Worm (Caenorhabditis elegans) whole organism, L1 larva: Measurements from ENCODE around the gene K12B6.4.
A peak's percentile ranks its signal among the peaks of the same experiment; 100 is the strongest.

Experiments used
- C34B4.2 ChIP-seq: sonication (generic microtip); optimal IDR thresholded peaks from 2 replicates; lab custom pipeline; 2017; ENCODE audit warnings: mild to moderate bottlenecking, missing genetic modification characterization, missing compliant biosample characterization
- F16B12.6 ChIP-seq: fragments of 150-350 bp; optimal IDR thresholded peaks from 2 replicates; lab custom pipeline; 2014; ENCODE audit warnings: missing biosample characterization, missing genetic modification characterization
- Y116A8C.19 ChIP-seq: sonication (generic microtip); optimal IDR thresholded peaks from 2 replicates; lab custom pipeline; 2016; ENCODE audit warnings: missing compliant biosample characterization, missing genetic modification characterization, borderline replicate concordance
- ama-1 ChIP-seq: fragments of 150-350 bp; optimal IDR thresholded peaks from 2 replicates; lab custom pipeline; 2014
- blmp-1 ChIP-seq: fragments of 150-350 bp; optimal IDR thresholded peaks from 2 replicates; lab custom pipeline; 2014; ENCODE audit warnings: missing biosample characterization, missing genetic modification characterization
- ceh-63 ChIP-seq: fragments of 200-800 bp; sonication (Bioruptor generic); optimal IDR thresholded peaks from 2 replicates; lab custom pipeline; 2018; ENCODE audit warnings: mild to moderate bottlenecking, missing genetic modification characterization, missing compliant biosample characterization
- ceh-8 ChIP-seq: fragments of 200-800 bp; sonication (Bioruptor generic); optimal IDR thresholded peaks from 2 replicates; lab custom pipeline; 2018; ENCODE audit warnings: mild to moderate bottlenecking, missing genetic modification characterization, moderate library complexity, missing compliant biosample characterization
- ceh-88 ChIP-seq: fragments of 200-800 bp; sonication (Bioruptor generic); IDR thresholded peaks from 2 replicates; pipeline ENCODE4 v1.3.6; 2022; ENCODE audit warnings: missing genetic modification characterization, missing compliant biosample characterization
- dsc-1 ChIP-seq: sonication (generic microtip); optimal IDR thresholded peaks from 2 replicates; lab custom pipeline; 2016; ENCODE audit warnings: mild to moderate bottlenecking, missing genetic modification characterization, missing compliant biosample characterization
- efl-1 ChIP-seq, 4 experiments: fragments of 150-350 bp; optimal IDR thresholded peaks in 3 of 4; peaks in 1 of 4; 1 replicate in 1 of 4; 2 replicates in 3 of 4; lab custom pipeline; 2014; ENCODE audit warnings: missing biosample characterization in 2 of 4, missing genetic modification characterization in 2 of 4, missing genetic modification reagents in 2 of 4
- efl-3 ChIP-seq: fragments of 200-800 bp; sonication (Bioruptor generic); optimal IDR thresholded peaks from 2 replicates; lab custom pipeline; 2018; ENCODE audit warnings: mild to moderate bottlenecking, missing genetic modification characterization, missing compliant biosample characterization
- elt-2 ChIP-seq: sonication (generic microtip); optimal IDR thresholded peaks from 2 replicates; lab custom pipeline; 2016; ENCODE audit warnings: missing genetic modification characterization, mild to moderate bottlenecking, inconsistent platforms, missing compliant biosample characterization, missing genetic modification reagents
- elt-3 ChIP-seq, 6 experiments: fragments of 150-350 bp in 1 of 6; sonication (generic microtip); optimal IDR thresholded peaks; 2 replicates each; lab custom pipeline; 2017 to 2018; ENCODE audit warnings: missing biosample characterization in 6 of 6, missing genetic modification characterization in 6 of 6, inconsistent platforms in 1 of 6
- fkh-8 ChIP-seq: sonication (generic microtip); optimal IDR thresholded peaks from 2 replicates; lab custom pipeline; 2016; ENCODE audit warnings: mild to moderate bottlenecking, missing genetic modification characterization, missing compliant biosample characterization
- hlh-4 ChIP-seq: sonication (generic microtip); optimal IDR thresholded peaks from 2 replicates; lab custom pipeline; 2016; ENCODE audit warnings: mild to moderate bottlenecking, missing genetic modification characterization, missing compliant biosample characterization
- irx-1 ChIP-seq: sonication (generic microtip); optimal IDR thresholded peaks from 2 replicates; lab custom pipeline; 2016; ENCODE audit warnings: missing genetic modification characterization, missing compliant biosample characterization
- lin-14 ChIP-seq: fragments of 200-800 bp; sonication (Bioruptor generic); optimal IDR thresholded peaks from 2 replicates; lab custom pipeline; 2018; ENCODE audit warnings: mild to moderate bottlenecking, missing genetic modification characterization, moderate library complexity, missing compliant biosample characterization
- lin-39 ChIP-seq: fragments of 150-350 bp; optimal IDR thresholded peaks from 2 replicates; lab custom pipeline; 2014; ENCODE audit warnings: missing biosample characterization, missing genetic modification reagents, missing genetic modification characterization
- nhr-12 ChIP-seq: sonication (generic microtip); optimal IDR thresholded peaks from 2 replicates; lab custom pipeline; 2017; ENCODE audit warnings: missing biosample characterization, missing genetic modification characterization
- nhr-19 ChIP-seq: fragments of 200-800 bp; sonication (Bioruptor generic); conservative IDR thresholded peaks from 2 replicates; pipeline ENCODE4 v1.3.6; 2022; ENCODE audit warnings: missing genetic modification characterization, missing compliant biosample characterization
- nhr-20 ChIP-seq: sonication (generic microtip); optimal IDR thresholded peaks from 2 replicates; lab custom pipeline; 2016; ENCODE audit warnings: mild to moderate bottlenecking, missing genetic modification characterization, missing compliant biosample characterization
- nhr-28 ChIP-seq: fragments of 150-350 bp; optimal IDR thresholded peaks from 2 replicates; lab custom pipeline; 2014; ENCODE audit warnings: missing biosample characterization, missing genetic modification characterization
- nhr-71 ChIP-seq: sonication (generic microtip); optimal IDR thresholded peaks from 2 replicates; lab custom pipeline; 2016; ENCODE audit warnings: mild to moderate bottlenecking, missing genetic modification characterization, moderate library complexity, missing compliant biosample characterization
- nhr-84 ChIP-seq: sonication (generic microtip); optimal IDR thresholded peaks from 2 replicates; lab custom pipeline; 2017; ENCODE audit warnings: missing biosample characterization, missing genetic modification characterization
- nhr-85 ChIP-seq: sonication (generic microtip); peaks from one replicate; lab custom pipeline; 2016; ENCODE audit warnings: missing genetic modification characterization, inconsistent platforms, missing compliant biosample characterization
- nhr-90 ChIP-seq: sonication (generic microtip); optimal IDR thresholded peaks from 2 replicates; lab custom pipeline; 2016; ENCODE audit warnings: mild to moderate bottlenecking, missing genetic modification characterization, missing compliant biosample characterization; ENCODE audit not compliant: poor library complexity
- pag-3 ChIP-seq: sonication (generic microtip); optimal IDR thresholded peaks from 2 replicates; lab custom pipeline; 2017; ENCODE audit warnings: missing genetic modification characterization, mild to moderate bottlenecking, missing compliant biosample characterization, antibody characterized with exemption, borderline replicate concordance; ENCODE audit not compliant: insufficient read depth
- pax-3 ChIP-seq: fragments of 200-800 bp; sonication (Bioruptor generic); optimal IDR thresholded peaks from 2 replicates; lab custom pipeline; 2018; ENCODE audit warnings: mild to moderate bottlenecking, missing genetic modification characterization, moderate library complexity, missing compliant biosample characterization
- pqm-1 ChIP-seq: sonication (generic microtip); optimal IDR thresholded peaks from 3 replicates; lab custom pipeline; 2017; ENCODE audit warnings: missing biosample characterization, missing genetic modification characterization
- rnt-1 ChIP-seq: sonication (generic microtip); optimal IDR thresholded peaks from 2 replicates; lab custom pipeline; 2016; ENCODE audit warnings: mild to moderate bottlenecking, missing genetic modification characterization, moderate library complexity, missing compliant biosample characterization
- snpc-4 ChIP-seq: fragments of 150-350 bp; optimal IDR thresholded peaks from 2 replicates; lab custom pipeline; 2014; ENCODE audit warnings: missing biosample characterization, missing genetic modification characterization
- snu-23 ChIP-seq: sonication (generic microtip); optimal IDR thresholded peaks from 2 replicates; lab custom pipeline; 2016; ENCODE audit warnings: missing genetic modification characterization, missing compliant biosample characterization
- swsn-7 ChIP-seq: sonication (generic microtip); optimal IDR thresholded peaks from 2 replicates; lab custom pipeline; 2016; ENCODE audit warnings: missing genetic modification characterization, missing compliant biosample characterization
- tbx-2 ChIP-seq: sonication (generic microtip); optimal IDR thresholded peaks from 2 replicates; lab custom pipeline; 2016; ENCODE audit warnings: missing genetic modification characterization, missing compliant biosample characterization
- tlp-1 ChIP-seq: fragments of 150-350 bp; optimal IDR thresholded peaks from 2 replicates; lab custom pipeline; 2014; ENCODE audit warnings: missing biosample characterization, missing genetic modification characterization
- unc-130 ChIP-seq: fragments of 150-350 bp; optimal IDR thresholded peaks from 2 replicates; lab custom pipeline; 2017; ENCODE audit warnings: missing biosample characterization, missing genetic modification characterization, inconsistent platforms
- unc-30 ChIP-seq: sonication (generic microtip); optimal IDR thresholded peaks from 2 replicates; lab custom pipeline; 2017; ENCODE audit warnings: missing biosample characterization, missing genetic modification characterization
- unc-62 ChIP-seq: fragments of 150-350 bp; optimal IDR thresholded peaks from 2 replicates; lab custom pipeline; 2014; ENCODE audit warnings: missing biosample characterization, missing genetic modification reagents, missing genetic modification characterization
- unc-86 ChIP-seq: sonication (generic microtip); optimal IDR thresholded peaks from 2 replicates; lab custom pipeline; 2016; ENCODE audit warnings: missing genetic modification characterization, missing compliant biosample characterization
- vab-15 ChIP-seq: sonication (generic microtip); optimal IDR thresholded peaks from 2 replicates; lab custom pipeline; 2017; ENCODE audit warnings: missing genotype, mild to moderate bottlenecking, missing genetic modification characterization, missing compliant biosample characterization
- zip-4 ChIP-seq: fragments of 200-800 bp; sonication (Bioruptor generic); optimal IDR thresholded peaks from 2 replicates; lab custom pipeline; 2018; ENCODE audit warnings: mild to moderate bottlenecking, missing genetic modification characterization, moderate library complexity, missing compliant biosample characterization
- ztf-4 ChIP-seq: fragments of 150-350 bp; optimal IDR thresholded peaks from 2 replicates; lab custom pipeline; 2014; ENCODE audit warnings: missing biosample characterization, missing genetic modification characterization

Gene K12B6.4

ce11 chrV:6267237-6267812 lies 13.8 kb downstream of the K12B6.4 start, which contains the start of gene mrck-1 (continued):
- TF ChIP-seq ceh-63 (GFP tag; lab: Kevin White, UChicago) (peak; percentile 20), nhr-19 (GFP tag; lab: Robert Waterston, UW) (peak; percentile 92), dsc-1 (tag; lab: Kevin White, UChicago) (peak; percentile 99), tbx-2 (tag; lab: Kevin White, UChicago) (peak; percentile 96), nhr-12 (tag; lab: Kevin White, UChicago) (no peak), C34B4.2 (tag; lab: Kevin White, UChicago) (no peak), Y116A8C.19 (tag; lab: Kevin White, UChicago) (no peak), unc-86 (tag; lab: Kevin White, UChicago) (peak; percentile 90), nhr-28 (tag; lab: Kevin White, UChicago) (no peak), nhr-84 (tag; lab: Kevin White, UChicago) (no peak), ztf-4 (tag; lab: Kevin White, UChicago) (peak; percentile 90), nhr-71 (tag; lab: Kevin White, UChicago) (peak; percentile 97), hlh-4 (tag; lab: Kevin White, UChicago) (no peak), pqm-1 (tag; lab: Kevin White, UChicago) (no peak), efl-1 (optimal IDR thresholded peaks at IDR 0.05; lab: Kevin White, UChicago) (peak; percentile 87 to 88), efl-1 (GFP tag; optimal IDR thresholded peaks at IDR 0.05 in 1 of 2; lab: Kevin White, UChicago) (peak; percentile 78 to 98), lin-14 (GFP tag; lab: Kevin White, UChicago) (peak; percentile 99), unc-130 (peak; percentile 85), F16B12.6 (tag; lab: Kevin White, UChicago) (peak; percentile 56), vab-15 (tag; lab: Kevin White, UChicago) (peak; percentile 94), lin-39 (peak; percentile 88), rnt-1 (tag; lab: Kevin White, UChicago) (peak; percentile 96), unc-30 (tag; lab: Kevin White, UChicago) (no peak), nhr-85 (tag; lab: Kevin White, UChicago) (peak; percentile 95), elt-2 (tag; lab: Kevin White, UChicago) (peak; percentile 21), snpc-4 (tag; lab: Kevin White, UChicago) (peak; percentile 81), nhr-90 (tag; lab: Kevin White, UChicago) (peak; percentile 92), irx-1 (peak; percentile 89), pax-3 (tag; lab: Kevin White, UChicago) (peak; percentile 25), ceh-8 (GFP tag; lab: Kevin White, UChicago) (peak; percentile 100), fkh-8 (tag; lab: Kevin White, UChicago) (peak; percentile 78), blmp-1 (peak; percentile 96), swsn-7 (tag; lab: Kevin White, UChicago) (peak; percentile 97)

ce11 chrV:6259139-6259538 lies 21.9 kb downstream of the K12B6.4 start, which contains the start of gene K08B12.1:
K08B12.1 (plus strand) TSS chrV:6259367.
- TF ChIP-seq elt-3 (tag; optimal IDR thresholded peaks at IDR 0.05; lab: Kevin White, UChicago): peak in 1 of 6 experiments; percentile 38
- peak; percentile 99 for TF ChIP-seq blmp-1
- TF ChIP-seq ceh-88 (GFP tag; lab: Robert Waterston, UW): no peak

- TF ChIP-seq nhr-20: peak; percentile 26
- no peak for TF ChIP-seq nhr-90 (tag; lab: Kevin White, UChicago)
- TF ChIP-seq zip-4 (GFP tag; lab: Kevin White, UChicago): no peak
- no peak for TF ChIP-seq ama-1
- no peak for TF ChIP-seq unc-62
- TF ChIP-seq tlp-1: no peak
- peak; percentile 4 for TF ChIP-seq efl-3 (GFP tag; lab: Kevin White, UChicago)
- TF ChIP-seq lin-14 (GFP tag; lab: Kevin White, UChicago): peak; percentile 65
- TF ChIP-seq nhr-85 (tag; lab: Kevin White, UChicago): peak; percentile 92
- TF ChIP-seq pag-3: no peak
- no peak for TF ChIP-seq vab-15 (tag; lab: Kevin White, UChicago)
- no peak for TF ChIP-seq lin-39
- peak; percentile 9 for TF ChIP-seq snu-23 (GFP tag; lab: Kevin White, UChicago)
These were observed 27.1 kb downstream of the K12B6.4 start for ce11 chrV:6253936-6254335.
